Fruit fly (Drosophila melanogaster): Measurements from ENCODE around the gene CG13607.
A peak's percentile ranks its signal among the peaks of the same experiment; 100 is the strongest.

Gene CG13607

DNA sequence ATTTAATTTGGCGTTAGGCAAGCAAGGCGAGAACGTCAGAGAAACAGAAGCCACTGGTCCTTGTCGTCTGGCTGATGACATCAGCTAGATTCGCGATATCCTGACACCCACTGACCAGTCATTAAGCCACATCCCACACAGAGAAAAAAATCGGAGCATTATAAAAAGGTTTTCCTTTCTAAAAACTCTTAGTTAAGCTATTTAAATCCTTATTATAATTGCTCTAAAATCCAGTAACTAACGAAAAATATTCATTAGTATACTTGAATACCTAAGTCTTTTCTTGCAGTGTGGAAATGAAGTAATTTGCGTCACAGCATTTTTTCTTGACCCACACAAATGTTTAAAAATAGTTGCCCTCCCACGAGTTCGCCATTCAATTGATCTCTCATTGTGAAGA lies 47.3 kb downstream of the CG13607 start (continued):
- peak; percentile 20 for TF ChIP-seq lab (GFP tag; optimal IDR thresholded peaks at IDR 0.05)
- TF ChIP-seq Max (GFP tag; optimal IDR thresholded peaks at IDR 0.05), result no peak
- TF ChIP-seq Rfx (GFP tag; IDR thresholded peaks at IDR 0.05), result no peak
- no peak for TF ChIP-seq wor (GFP tag; IDR thresholded peaks at IDR 0.05)
- peak; percentile 74 for TF ChIP-seq sens (GFP tag)
- TF ChIP-seq CG13894 (tag; optimal IDR thresholded peaks at IDR 0.05), result no peak
- TF ChIP-seq CG9797 (GFP tag; optimal IDR thresholded peaks at IDR 0.05), result no peak
- TF ChIP-seq gem (tag; optimal IDR thresholded peaks at IDR 0.05), result peak; percentile 59
- TF ChIP-seq Sox102F (GFP tag; optimal IDR thresholded peaks at IDR 0.05), result no peak
- peak; percentile 31 for TF ChIP-seq mam (GFP tag; optimal IDR thresholded peaks at IDR 0.05)
- TF ChIP-seq lilli (GFP tag; optimal IDR thresholded peaks at IDR 0.05), result peak; percentile 30
- TF ChIP-seq eyg (GFP tag; optimal IDR thresholded peaks at IDR 0.05), result no peak
- peak in 1 of 2 experiments; percentile 26 for TF ChIP-seq eve (GFP tag; optimal IDR thresholded peaks at IDR 0.05)
- TF ChIP-seq mld (GFP tag; IDR thresholded peaks at IDR 0.05; ENCODE audit: partially characterized antibody), result no peak
- TF ChIP-seq CG7786 (GFP tag; optimal IDR thresholded peaks at IDR 0.05), result no peak
- TF ChIP-seq dysf (GFP tag; IDR thresholded peaks at IDR 0.05), result peak; percentile 36; the same call in 1 of the 3 replicates
- peak; percentile 3 for TF ChIP-seq CG8924 (tag; optimal IDR thresholded peaks at IDR 0.05)
- peak; percentile 11 for TF ChIP-seq CG2712 (tag; optimal IDR thresholded peaks at IDR 0.05)
- TF ChIP-seq CG9817 (tag; optimal IDR thresholded peaks at IDR 0.05), result no peak
- peak; percentile 30 for TF ChIP-seq Hmr (GFP tag; optimal IDR thresholded peaks at IDR 0.05)
- no peak for TF ChIP-seq Hr78 (GFP tag; optimal IDR thresholded peaks at IDR 0.05)
- no peak for TF ChIP-seq CG4360 (GFP tag; IDR thresholded peaks at IDR 0.05)
- TF ChIP-seq PHDP (tag; optimal IDR thresholded peaks at IDR 0.05), result peak; percentile 42
- TF ChIP-seq CG17829 (tag; optimal IDR thresholded peaks at IDR 0.05), result no peak
- no peak for TF ChIP-seq CG2889 (GFP tag; IDR thresholded peaks at IDR 0.05)
- no peak for TF ChIP-seq CrebB (tag; optimal IDR thresholded peaks at IDR 0.05)
- TF ChIP-seq btn (GFP tag; optimal IDR thresholded peaks at IDR 0.05), result no peak
- TF ChIP-seq row (GFP tag; IDR thresholded peaks at IDR 0.05), result peak; percentile 49; the same call in 2 of the 3 replicates
- no peak for TF ChIP-seq Lpt (GFP tag; optimal IDR thresholded peaks at IDR 0.05)
- TF ChIP-seq otp (GFP tag; IDR thresholded peaks at IDR 0.05), result no peak
- TF ChIP-seq CG2120 (GFP tag; optimal IDR thresholded peaks at IDR 0.05), result peak; percentile 47
- TF ChIP-seq ken (GFP tag; IDR thresholded peaks at IDR 0.05), result no peak
- peak; percentile 12 for TF ChIP-seq CG30403 (GFP tag; optimal IDR thresholded peaks at IDR 0.05)
- TF ChIP-seq Chrac-16 (GFP tag; optimal IDR thresholded peaks at IDR 0.05), result peak; percentile 16
- TF ChIP-seq Ada2b (GFP tag; IDR thresholded peaks at IDR 0.05), result peak; percentile 50; the same call in 1 of the 2 replicates

DNA sequence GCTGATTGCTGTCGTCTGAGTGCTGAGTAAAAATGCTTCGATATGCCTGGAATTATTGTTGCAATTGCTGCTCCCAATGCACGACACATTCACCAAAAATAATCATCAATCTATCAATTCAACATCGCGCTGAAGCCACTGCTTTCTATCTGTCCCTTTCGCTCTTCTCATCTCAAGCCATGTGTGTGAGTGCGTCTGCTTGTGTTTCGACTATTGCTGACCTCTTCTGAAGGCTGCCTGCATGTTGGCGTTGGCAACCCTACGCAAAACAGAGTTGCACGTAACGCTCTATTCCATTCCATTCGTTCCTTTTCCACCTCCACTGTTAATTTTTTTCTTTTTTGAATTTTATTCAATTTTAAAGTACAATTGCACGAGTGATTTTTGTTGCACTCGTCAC lies 50.4 kb downstream of the CG13607 start:
- TF ChIP-seq gro (GFP tag; optimal IDR thresholded peaks at IDR 0.05) (no peak), D19A (tag; optimal IDR thresholded peaks at IDR 0.05) (no peak), CG16813 (GFP tag; IDR thresholded peaks at IDR 0.05; ENCODE audit: partially characterized antibody) (peak; percentile 50; the same call in 2 of the 3 replicates), CTCF (GFP tag; optimal IDR thresholded peaks at IDR 0.05) (no peak), CG6791 (GFP tag; IDR thresholded peaks at IDR 0.05; ENCODE audit: partially characterized antibody) (peak; percentile 68; the same call in 2 of the 3 replicates), CG2116 (GFP tag; optimal IDR thresholded peaks at IDR 0.05) (peak; percentile 57), CG8281 (tag; optimal IDR thresholded peaks at IDR 0.05) (peak; percentile 69), ac (GFP tag; optimal IDR thresholded peaks at IDR 0.05) (no peak), stwl (tag; optimal IDR thresholded peaks at IDR 0.05) (peak; percentile 100), CG2129 (GFP tag; IDR thresholded peaks at IDR 0.05; ENCODE audit: partially characterized antibody) (no peak), slbo (GFP tag; IDR thresholded peaks at IDR 0.05) (no peak), Scr (GFP tag; IDR thresholded peaks at IDR 0.05; ENCODE audit: partially characterized antibody) (peak; percentile 26; the same call in 1 of the 2 replicates), CG1832 (GFP tag; optimal IDR thresholded peaks at IDR 0.05) (peak; percentile 14), CG10267 (tag; optimal IDR thresholded peaks at IDR 0.05) (no peak), CG8290 (GFP tag; optimal IDR thresholded peaks at IDR 0.05) (peak; percentile 74), CG8290 (tag; optimal IDR thresholded peaks at IDR 0.05) (no peak), pfk (GFP tag; optimal IDR thresholded peaks at IDR 0.05) (peak; percentile 72), bbx (GFP tag; IDR thresholded peaks at IDR 0.05; ENCODE audit: partially characterized antibody) (0 out of 2 replicates have a peak, but pooled peaks have one; percentile 10)
